Worm (Caenorhabditis elegans) whole organism, late embryonic: ENCODE measurements around the gene gcy-33.

Experiments
- ama-1 ChIP-seq: fragments of 150-350 bp; optimal IDR thresholded peaks from 2 replicates; lab custom pipeline; 2014
- ceh-9 ChIP-seq: sonication (generic microtip); optimal IDR thresholded peaks from 2 replicates; lab custom pipeline; 2016; ENCODE audit warnings: mild to moderate bottlenecking, missing genetic modification characterization, inconsistent platforms, missing compliant biosample characterization
- gmeb-2 ChIP-seq: sonication (generic microtip); optimal IDR thresholded peaks from 2 replicates; lab custom pipeline; 2016; ENCODE audit warnings: missing genetic modification characterization, inconsistent platforms, missing compliant biosample characterization
- hlh-15 ChIP-seq: sonication (generic microtip); optimal IDR thresholded peaks from 2 replicates; lab custom pipeline; 2016; ENCODE audit warnings: missing genetic modification characterization, missing compliant biosample characterization
- nfya-1 ChIP-seq: sonication (generic microtip); optimal IDR thresholded peaks from 2 replicates; lab custom pipeline; 2017; ENCODE audit warnings: missing genetic modification characterization, mild to moderate bottlenecking, missing compliant biosample characterization, antibody characterized with exemption, moderate library complexity
- ttx-3 ChIP-seq: sonication (generic microtip); optimal IDR thresholded peaks from 2 replicates; lab custom pipeline; 2016; ENCODE audit warnings: missing genetic modification reagents, missing genetic modification characterization, missing compliant biosample characterization

- TF ChIP-seq ama-1 (no peak), ttx-3 (tag; lab: Kevin White, UChicago) (no peak), gmeb-2 (tag; lab: Kevin White, UChicago) (no peak), ceh-9 (no peak), hlh-15 (tag; lab: Kevin White, UChicago) (no peak), nfya-1 (tag; lab: Kevin White, UChicago) (no peak)
These were observed 4.9 kb upstream of the gcy-33 start, which contains the start of gene F57F5.3 for ce11 chrV:12006495-12006894.
